Fruit fly (Drosophila melanogaster): ENCODE results near the gene slo.

- no peak for TF ChIP-seq CG10348 (GFP tag; IDR thresholded peaks at IDR 0.05)
- no peak for TF ChIP-seq CG14655 (GFP tag; optimal IDR thresholded peaks at IDR 0.05)
- TF ChIP-seq CG32121 (GFP tag; IDR thresholded peaks at IDR 0.05): no peak
- no peak for TF ChIP-seq CG17806 (tag; optimal IDR thresholded peaks at IDR 0.05)
- no peak for TF ChIP-seq Ets98B (GFP tag; IDR thresholded peaks at IDR 0.05)
- TF ChIP-seq CG34367 (tag; optimal IDR thresholded peaks at IDR 0.05): no peak
- TF ChIP-seq CG8301 (tag; optimal IDR thresholded peaks at IDR 0.05): no peak
- TF ChIP-seq CG12605 (GFP tag; IDR thresholded peaks at IDR 0.05): no peak
- no peak for TF ChIP-seq CG9948 (tag; optimal IDR thresholded peaks at IDR 0.05)
- TF ChIP-seq D1 (tag; optimal IDR thresholded peaks at IDR 0.05): no peak
- no peak for TF ChIP-seq CG15710 (tag; optimal IDR thresholded peaks at IDR 0.05)
- no peak for TF ChIP-seq Snoo (tag; optimal IDR thresholded peaks at IDR 0.05)
- TF ChIP-seq CG4496 (GFP tag; IDR thresholded peaks at IDR 0.05): no peak
- TF ChIP-seq Pif1A (GFP tag; optimal IDR thresholded peaks at IDR 0.05): no peak
Observed at dm6 chr3R:24662412-24662796, at the start of gene slo.
